Fruit fly (Drosophila melanogaster) whole organism, embryonic: ENCODE data around the gene CG7611.
A peak's percentile ranks its signal among the peaks of the same experiment; 100 is the strongest.

Experiments
- Atf-2 ChIP-seq: fragments of 200-800 bp; sonication (Bioruptor generic); optimal IDR thresholded peaks from 2 replicates; lab custom pipeline; 2016; ENCODE audit warnings: missing biosample characterization, missing genetic modification characterization
- Bdp1 ChIP-seq: fragments of 200-800 bp; sonication (Bioruptor generic); optimal IDR thresholded peaks from 3 replicates; lab custom pipeline; 2016; ENCODE audit warnings: missing biosample characterization, missing genetic modification characterization
- CG10431 ChIP-seq: fragments of 200-800 bp; sonication (Bioruptor generic); optimal IDR thresholded peaks from 3 replicates; lab custom pipeline; 2018; ENCODE audit warnings: missing biosample characterization, mild to moderate bottlenecking, missing genetic modification characterization
- CG12219 ChIP-seq: fragments of 200-800 bp; sonication (Bioruptor generic); optimal IDR thresholded peaks from 3 replicates; lab custom pipeline; 2018; ENCODE audit warnings: missing biosample characterization, mild to moderate bottlenecking, missing genetic modification characterization
- CG12236 ChIP-seq: fragments of 200-800 bp; sonication (Bioruptor generic); optimal IDR thresholded peaks from 2 replicates; lab custom pipeline; 2016; ENCODE audit warnings: missing biosample characterization, missing genetic modification characterization
- CG1233 ChIP-seq: fragments of 200-800 bp; sonication (Bioruptor generic); optimal IDR thresholded peaks from 4 replicates; lab custom pipeline; 2018; ENCODE audit warnings: missing biosample characterization, mild to moderate bottlenecking, missing genetic modification characterization
- CG12744 ChIP-seq: fragments of 200-800 bp; sonication (Bioruptor generic); optimal IDR thresholded peaks from 2 replicates; lab custom pipeline; 2016; ENCODE audit warnings: missing biosample characterization, missing genetic modification characterization
- CG13123 ChIP-seq: fragments of 200-800 bp; sonication (Bioruptor generic); optimal IDR thresholded peaks from 2 replicates; lab custom pipeline; 2016; ENCODE audit warnings: missing biosample characterization, missing genetic modification characterization
- CG16779 ChIP-seq: fragments of 200-800 bp; sonication (Bioruptor generic); IDR thresholded peaks from 2 replicates; pipeline ENCODE4 v1.3.6; 2022; ENCODE audit warnings: missing biosample characterization, missing genetic modification characterization
- CG2678 ChIP-seq: fragments of 200-800 bp; sonication (Bioruptor generic); optimal IDR thresholded peaks from 3 replicates; lab custom pipeline; 2019; ENCODE audit warnings: missing biosample characterization, mild to moderate bottlenecking, missing genetic modification characterization, moderate library complexity
- CG32532 ChIP-seq: fragments of 200-800 bp; sonication (Bioruptor generic); IDR thresholded peaks from 2 replicates; pipeline ENCODE4 v1.3.6; 2022; ENCODE audit warnings: missing biosample characterization, missing genetic modification characterization
- CG32772 ChIP-seq: fragments of 200-800 bp; sonication (Bioruptor generic); IDR thresholded peaks from 2 replicates; pipeline ENCODE4 v1.3.6; 2022; ENCODE audit warnings: missing biosample characterization, missing genetic modification characterization
- CG33213 ChIP-seq: fragments of 200-800 bp; sonication (Bioruptor generic); optimal IDR thresholded peaks from 3 replicates; lab custom pipeline; 2016; ENCODE audit warnings: missing biosample characterization, missing genetic modification characterization
- CG4282 ChIP-seq: fragments of 200-800 bp; sonication (Bioruptor generic); optimal IDR thresholded peaks from 2 replicates; lab custom pipeline; 2016; ENCODE audit warnings: missing biosample characterization, missing genetic modification characterization
- CG43689 ChIP-seq: fragments of 200-800 bp; sonication (Bioruptor generic); IDR thresholded peaks from 2 replicates; pipeline ENCODE4 v1.3.6; 2022; ENCODE audit warnings: missing biosample characterization, missing genetic modification characterization
- CG4404 ChIP-seq: fragments of 200-800 bp; sonication (Bioruptor generic); IDR thresholded peaks from 2 replicates; pipeline ENCODE4 v1.3.6; 2022; ENCODE audit warnings: missing biosample characterization, missing genetic modification characterization
- CG4617 ChIP-seq: fragments of 200-800 bp; sonication (Bioruptor generic); optimal IDR thresholded peaks from 3 replicates; lab custom pipeline; 2016; ENCODE audit warnings: missing biosample characterization, missing genetic modification characterization, borderline replicate concordance
- CG6854 ChIP-seq: fragments of 200-800 bp; sonication (Bioruptor generic); optimal IDR thresholded peaks from 3 replicates; lab custom pipeline; 2017; ENCODE audit warnings: missing biosample characterization, mild to moderate bottlenecking, missing genetic modification characterization
- CG8478 ChIP-seq: fragments of >200 bp; optimal IDR thresholded peaks from 2 replicates; lab custom pipeline; 2018
- CG8944 ChIP-seq: fragments of 200-800 bp; sonication (Bioruptor generic); optimal IDR thresholded peaks from 3 replicates; lab custom pipeline; 2016; ENCODE audit warnings: missing biosample characterization, missing genetic modification characterization
- CHES-1-like ChIP-seq: fragments of 200-800 bp; sonication (Bioruptor generic); optimal IDR thresholded peaks from 2 replicates; lab custom pipeline; 2016; ENCODE audit warnings: missing biosample characterization, missing genetic modification characterization
- Camta ChIP-seq: fragments of 200-800 bp; sonication (Bioruptor generic); optimal IDR thresholded peaks from 2 replicates; lab custom pipeline; 2016; ENCODE audit warnings: missing biosample characterization, missing genetic modification characterization
- CoRest ChIP-seq: fragments of 200-800 bp; sonication (Bioruptor generic); optimal IDR thresholded peaks from 3 replicates; lab custom pipeline; 2018; ENCODE audit warnings: missing biosample characterization, mild to moderate bottlenecking, missing genetic modification characterization, moderate library complexity
- Dip2 ChIP-seq: fragments of 200-800 bp; sonication (Bioruptor generic); IDR thresholded peaks from 2 replicates; pipeline ENCODE4 v1.3.6; 2022; ENCODE audit warnings: missing biosample characterization, missing genetic modification characterization
- Dp ChIP-seq: fragments of 200-800 bp; sonication (Bioruptor generic); optimal IDR thresholded peaks from 2 replicates; lab custom pipeline; 2018; ENCODE audit warnings: missing biosample characterization, mild to moderate bottlenecking, missing genetic modification characterization, moderate library complexity
- Drgx ChIP-seq: fragments of 200-800 bp; sonication (Bioruptor generic); IDR thresholded peaks from 2 replicates; pipeline ENCODE4 v1.3.6; 2022; ENCODE audit warnings: missing biosample characterization, missing genetic modification characterization
- HmgZ ChIP-seq: fragments of 200-800 bp; sonication (Bioruptor generic); optimal IDR thresholded peaks from 2 replicates; lab custom pipeline; 2018; ENCODE audit warnings: missing biosample characterization, mild to moderate bottlenecking, missing genetic modification characterization
- MTF-1 ChIP-seq: fragments of 200-800 bp; sonication (Bioruptor generic); optimal IDR thresholded peaks from 2 replicates; lab custom pipeline; 2018; ENCODE audit warnings: missing biosample characterization, mild to moderate bottlenecking, missing genetic modification characterization, borderline replicate concordance
- Nf-YA ChIP-seq: fragments of 200-800 bp; sonication (Bioruptor generic); IDR thresholded peaks from 2 replicates; pipeline ENCODE4 v1.3.6; 2022; ENCODE audit warnings: missing biosample characterization, missing genetic modification characterization
- Optix ChIP-seq: fragments of 200-800 bp; sonication (Bioruptor generic); IDR thresholded peaks from 3 replicates; pipeline ENCODE4 v1.3.6; 2022; ENCODE audit warnings: missing biosample characterization, missing genetic modification characterization
- Scr ChIP-seq: fragments of 200-800 bp; sonication (Bioruptor generic); IDR thresholded peaks from 2 replicates; pipeline ENCODE4 v1.3.6; 2022; ENCODE audit warnings: missing biosample characterization, missing genetic modification characterization; ENCODE audit not compliant: partially characterized antibody
- Side ChIP-seq: fragments of 200-800 bp; sonication (Bioruptor generic); optimal IDR thresholded peaks from 2 replicates; lab custom pipeline; 2016; ENCODE audit warnings: missing biosample characterization, missing genetic modification characterization
- Usf ChIP-seq: fragments of 200-800 bp; sonication (Bioruptor generic); optimal IDR thresholded peaks from 2 replicates; lab custom pipeline; 2017; ENCODE audit warnings: missing genotype, missing biosample characterization, missing genetic modification characterization
- Xrp1 ChIP-seq: fragments of 200-800 bp; sonication (Bioruptor generic); IDR thresholded peaks from 2 replicates; pipeline ENCODE4 v1.3.6; 2022; ENCODE audit warnings: missing biosample characterization, missing genetic modification characterization
- YL-1 ChIP-seq: fragments of 200-800 bp; sonication (Bioruptor generic); optimal IDR thresholded peaks from 3 replicates; lab custom pipeline; 2017; ENCODE audit warnings: missing biosample characterization, mild to moderate bottlenecking, missing genetic modification characterization
- ab ChIP-seq: fragments of 200-800 bp; sonication (Bioruptor generic); optimal IDR thresholded peaks from 2 replicates; lab custom pipeline; 2016; ENCODE audit warnings: missing biosample characterization, missing genetic modification characterization
- ash1 ChIP-seq: fragments of 200-800 bp; sonication (Bioruptor generic); optimal IDR thresholded peaks from 2 replicates; lab custom pipeline; 2018; ENCODE audit warnings: missing biosample characterization, mild to moderate bottlenecking, missing genetic modification characterization
- bcd ChIP-seq: fragments of 200-800 bp; sonication (Bioruptor generic); optimal IDR thresholded peaks from 2 replicates; lab custom pipeline; 2017; ENCODE audit warnings: missing biosample characterization, mild to moderate bottlenecking, missing genetic modification characterization
- btn ChIP-seq: fragments of 200-800 bp; sonication (Bioruptor generic); optimal IDR thresholded peaks from 2 replicates; lab custom pipeline; 2016; ENCODE audit warnings: missing biosample characterization, missing genetic modification characterization
- corto ChIP-seq: fragments of 200-800 bp; sonication (Bioruptor generic); optimal IDR thresholded peaks from 2 replicates; lab custom pipeline; 2016; ENCODE audit warnings: missing biosample characterization, mild to moderate bottlenecking, missing genetic modification characterization, moderate library complexity
- crol ChIP-seq: fragments of 200-800 bp; sonication (Bioruptor generic); IDR thresholded peaks from 2 replicates; pipeline ENCODE4 v1.3.6; 2022; ENCODE audit warnings: missing biosample characterization, missing genetic modification characterization
- dpn ChIP-seq, 2 experiments: fragments of 200-800 bp; sonication (Bioruptor generic); optimal IDR thresholded peaks; 3 replicates each; lab custom pipeline; 2016; ENCODE audit warnings: missing biosample characterization in 2 of 2, missing genetic modification characterization in 2 of 2
- fd3F ChIP-seq: fragments of 200-800 bp; sonication (Bioruptor generic); optimal IDR thresholded peaks from 2 replicates; lab custom pipeline; 2018; ENCODE audit warnings: missing biosample characterization, mild to moderate bottlenecking, missing genetic modification characterization, moderate library complexity
- gsb ChIP-seq: fragments of 200-800 bp; sonication (Bioruptor generic); IDR thresholded peaks from 2 replicates; pipeline ENCODE4 v1.3.6; 2022; ENCODE audit warnings: missing biosample characterization, missing genetic modification characterization
- lbe ChIP-seq: fragments of 200-800 bp; sonication (Bioruptor generic); optimal IDR thresholded peaks from 2 replicates; lab custom pipeline; 2016; ENCODE audit warnings: missing biosample characterization, mild to moderate bottlenecking, missing genetic modification characterization
- nerfin-1 ChIP-seq: fragments of 200-800 bp; sonication (Bioruptor generic); optimal IDR thresholded peaks from 3 replicates; lab custom pipeline; 2019; ENCODE audit warnings: missing biosample characterization, mild to moderate bottlenecking, missing genetic modification characterization, moderate library complexity
- odd ChIP-seq: fragments of 200-800 bp; sonication (Bioruptor generic); optimal IDR thresholded peaks from 2 replicates; lab custom pipeline; 2017; ENCODE audit warnings: missing biosample characterization, mild to moderate bottlenecking, missing genetic modification characterization
- peb ChIP-seq: fragments of 200-800 bp; sonication (Bioruptor generic); IDR thresholded peaks from 2 replicates; pipeline ENCODE4 v1.3.6; 2022; ENCODE audit warnings: missing biosample characterization, missing genetic modification characterization
- pros ChIP-seq: fragments of 200-800 bp; sonication (Bioruptor generic); optimal IDR thresholded peaks from 3 replicates; lab custom pipeline; 2019; ENCODE audit warnings: missing biosample characterization, mild to moderate bottlenecking, missing genetic modification characterization, moderate library complexity
- repo ChIP-seq: fragments of 200-800 bp; sonication (Bioruptor generic); optimal IDR thresholded peaks from 2 replicates; lab custom pipeline; 2016; ENCODE audit warnings: missing biosample characterization, missing genetic modification characterization
- so ChIP-seq: fragments of 200-800 bp; sonication (Bioruptor generic); IDR thresholded peaks from 3 replicates; pipeline ENCODE4 v1.3.6; 2022; ENCODE audit warnings: missing biosample characterization, missing genetic modification characterization
- toy ChIP-seq: fragments of 200-800 bp; sonication (Bioruptor generic); IDR thresholded peaks from 2 replicates; pipeline ENCODE4 v1.3.6; 2022; ENCODE audit warnings: missing biosample characterization, missing genetic modification characterization

Gene CG7611

dm6 chr3L:21509488-21510122, 13.4 kb upstream of the CG7611 start (continued):
- TF ChIP-seq Optix (GFP tag; lab: Robert Waterston, UW), result no peak
- no peak for TF ChIP-seq CG6854 (GFP tag; lab: Kevin White, UChicago)
- no peak for TF ChIP-seq Nf-YA (GFP tag; lab: Robert Waterston, UW)
- 0 out of 2 replicates have a peak, but pooled peaks have one; percentile 23 for TF ChIP-seq CG32532 (GFP tag; lab: Robert Waterston, UW)
- TF ChIP-seq CG4617, result no peak
- no peak for TF ChIP-seq nerfin-1
- no peak for TF ChIP-seq gsb (GFP tag; lab: Robert Waterston, UW)
- no peak for TF ChIP-seq CG8944 (GFP tag; lab: Kevin White, UChicago)
- no peak for TF ChIP-seq Scr
- TF ChIP-seq CG2678 (tag; lab: Kevin White, UChicago), result peak; percentile 50
- TF ChIP-seq CG12744 (GFP tag; lab: Kevin White, UChicago), result no peak
- peak; percentile 39; the same call in 1 of the 3 replicates for TF ChIP-seq so
- peak; percentile 36; the same call in 1 of the 2 replicates for TF ChIP-seq Drgx
- peak; percentile 57; the same call in 1 of the 2 replicates for TF ChIP-seq Xrp1
- TF ChIP-seq fd3F, result no peak
- TF ChIP-seq Dip2, result no peak
- no peak for TF ChIP-seq peb (GFP tag; lab: Robert Waterston, UW)
- no peak for TF ChIP-seq YL-1 (GFP tag; lab: Kevin White, UChicago)
- no peak for TF ChIP-seq toy (GFP tag; lab: Robert Waterston, UW)
- no peak for TF ChIP-seq CG8478 (lab: Kevin White, UChicago)
- TF ChIP-seq CG12219, result peak; percentile 38
- TF ChIP-seq crol (GFP tag; lab: Robert Waterston, UW), result no peak
- TF ChIP-seq CG10431 (GFP tag; lab: Kevin White, UChicago), result no peak
- TF ChIP-seq CG43689 (GFP tag; lab: Robert Waterston, UW), result no peak
- TF ChIP-seq Bdp1, result no peak
- TF ChIP-seq CG16779 (GFP tag; lab: Robert Waterston, UW), result no peak
- no peak for TF ChIP-seq CG13123 (GFP tag; lab: Kevin White, UChicago)
- TF ChIP-seq HmgZ (tag; lab: Kevin White, UChicago), result no peak
- peak; percentile 32 for TF ChIP-seq repo (GFP tag; lab: Kevin White, UChicago)
- no peak for TF ChIP-seq CG33213 (GFP tag; lab: Kevin White, UChicago)
- peak; percentile 29 for TF ChIP-seq dpn (GFP tag; optimal IDR thresholded peaks at IDR 0.05; lab: Kevin White, UChicago)
- no peak for TF ChIP-seq pros (GFP tag; lab: Kevin White, UChicago)
- no peak for TF ChIP-seq CG4404 (GFP tag; lab: Robert Waterston, UW)
- no peak for TF ChIP-seq Side (GFP tag; lab: Kevin White, UChicago)
- no peak for TF ChIP-seq ab (GFP tag; lab: Kevin White, UChicago)
- peak; percentile 23 for TF ChIP-seq btn
- no peak for TF ChIP-seq CG1233
- TF ChIP-seq lbe (GFP tag; lab: Kevin White, UChicago), result no peak
- peak; percentile 33 for TF ChIP-seq CoRest
- no peak for TF ChIP-seq CG12236 (GFP tag; lab: Kevin White, UChicago)
- TF ChIP-seq Usf (GFP tag; lab: Kevin White, UChicago), result no peak
- TF ChIP-seq odd (GFP tag; lab: Kevin White, UChicago), result no peak
- TF ChIP-seq Dp (GFP tag; lab: Kevin White, UChicago), result no peak
- TF ChIP-seq corto (GFP tag; lab: Kevin White, UChicago), result no peak
- TF ChIP-seq MTF-1, result no peak
- TF ChIP-seq CG32772, result no peak
- no peak for TF ChIP-seq CG4282 (GFP tag; lab: Kevin White, UChicago)
- peak; percentile 6 for TF ChIP-seq bcd (GFP tag; lab: Kevin White, UChicago)
- TF ChIP-seq ash1, result no peak
- TF ChIP-seq Camta (GFP tag; lab: Kevin White, UChicago), result peak; percentile 23
- no peak for TF ChIP-seq CHES-1-like
- TF ChIP-seq Atf-2, result peak; percentile 5
